Worm (Caenorhabditis elegans) whole organism, L1 larva: ENCODE results near the gene F30B5.11.

Experiments used
- ama-1 ChIP-seq: fragments of 150-350 bp; optimal IDR thresholded peaks from 2 replicates; lab custom pipeline; 2014
- ceh-88 ChIP-seq: fragments of 200-800 bp; sonication (Bioruptor generic); IDR thresholded peaks from 2 replicates; pipeline ENCODE4 v1.3.6; 2022; ENCODE audit warnings: missing genetic modification characterization, missing compliant biosample characterization
- ceh-90 ChIP-seq: sonication (generic microtip); optimal IDR thresholded peaks from 2 replicates; lab custom pipeline; 2016; ENCODE audit warnings: missing genetic modification characterization, missing compliant biosample characterization
- egl-27 ChIP-seq, 2 experiments: fragments of 150-350 bp in 1 of 2; sonication (generic microtip); optimal IDR thresholded peaks; 3 replicates each; lab custom pipeline; 2017 to 2018; ENCODE audit warnings: missing biosample characterization in 2 of 2, missing genetic modification characterization in 2 of 2, missing genetic modification reagents in 2 of 2
- fkh-4 ChIP-seq: sonication (generic microtip); optimal IDR thresholded peaks from 2 replicates; lab custom pipeline; 2016; ENCODE audit warnings: missing compliant biosample characterization, missing genetic modification characterization, borderline replicate concordance
- fos-1 ChIP-seq: fragments of 150-350 bp; optimal IDR thresholded peaks from 2 replicates; lab custom pipeline; 2014; ENCODE audit warnings: missing biosample characterization, missing genetic modification characterization
- jun-1 ChIP-seq: fragments of 150-350 bp; optimal IDR thresholded peaks from 2 replicates; lab custom pipeline; 2014; ENCODE audit warnings: missing biosample characterization, missing genetic modification reagents, missing genetic modification characterization
- lin-15B ChIP-seq: fragments of 150-350 bp; sonication (generic microtip); optimal IDR thresholded peaks from 3 replicates; lab custom pipeline; 2014; ENCODE audit warnings: missing biosample characterization, missing genetic modification characterization
- lsy-2 ChIP-seq, 2 experiments: fragments of 150-350 bp; optimal IDR thresholded peaks; 2 replicates each; lab custom pipeline; 2014; ENCODE audit warnings: missing biosample characterization in 2 of 2, missing genetic modification characterization in 2 of 2
- nhr-20 ChIP-seq: sonication (generic microtip); optimal IDR thresholded peaks from 2 replicates; lab custom pipeline; 2016; ENCODE audit warnings: mild to moderate bottlenecking, missing genetic modification characterization, missing compliant biosample characterization
- nhr-71 ChIP-seq: sonication (generic microtip); optimal IDR thresholded peaks from 2 replicates; lab custom pipeline; 2016; ENCODE audit warnings: mild to moderate bottlenecking, missing genetic modification characterization, moderate library complexity, missing compliant biosample characterization

DNA sequence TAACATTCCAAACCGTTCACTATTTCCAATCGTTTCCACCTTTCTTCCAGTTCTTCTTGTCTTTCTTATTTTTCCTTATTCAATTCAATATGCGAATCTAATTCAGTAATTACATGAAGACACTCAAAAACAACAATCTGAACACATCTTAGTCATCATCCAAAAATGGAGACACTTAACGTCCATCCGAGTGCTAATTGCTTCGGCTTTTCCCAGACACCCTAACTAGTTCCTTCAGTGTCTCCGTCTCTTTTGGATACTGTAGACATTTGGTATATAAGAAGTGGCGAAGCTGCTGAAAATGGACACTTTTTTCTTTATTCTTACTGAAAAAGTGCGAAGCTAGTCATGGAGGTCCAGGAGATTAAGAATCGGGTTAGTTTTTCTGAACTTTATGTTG, 43.1 kb upstream of the F30B5.11 start, which contains the start of gene col-33:
- TF ChIP-seq ama-1 (lab: Kevin White, UChicago) = no peak
- TF ChIP-seq nhr-71 (tag; lab: Kevin White, UChicago) = no peak
- no peak for TF ChIP-seq egl-27 (tag; optimal IDR thresholded peaks at IDR 0.05; lab: Kevin White, UChicago)
- no peak for TF ChIP-seq fkh-4
- TF ChIP-seq ceh-88 (GFP tag; lab: Robert Waterston, UW) = no peak
- no peak for TF ChIP-seq fos-1 (tag; lab: Kevin White, UChicago)
- TF ChIP-seq jun-1 (tag; lab: Kevin White, UChicago) = no peak
- TF ChIP-seq ceh-90 (tag; lab: Kevin White, UChicago) = no peak
- TF ChIP-seq lsy-2 (tag; optimal IDR thresholded peaks at IDR 0.05; lab: Kevin White, UChicago) = no peak
- TF ChIP-seq lin-15B (tag; lab: Kevin White, UChicago) = no peak
- no peak for TF ChIP-seq nhr-20 (tag; lab: Kevin White, UChicago)
